Worm (Caenorhabditis elegans) whole organism, L1 larva: Measurements from ENCODE around the gene srh-35.

Experiments used
- C16A3.4 ChIP-seq: fragments of 150-350 bp; optimal IDR thresholded peaks from 2 replicates; lab custom pipeline; 2014; ENCODE audit warnings: missing biosample characterization, missing genetic modification characterization
- C34B4.2 ChIP-seq: sonication (generic microtip); optimal IDR thresholded peaks from 2 replicates; lab custom pipeline; 2017; ENCODE audit warnings: mild to moderate bottlenecking, missing genetic modification characterization, missing compliant biosample characterization
- Y116A8C.19 ChIP-seq: sonication (generic microtip); optimal IDR thresholded peaks from 2 replicates; lab custom pipeline; 2016; ENCODE audit warnings: missing compliant biosample characterization, missing genetic modification characterization, borderline replicate concordance
- ama-1 ChIP-seq: fragments of 150-350 bp; optimal IDR thresholded peaks from 2 replicates; lab custom pipeline; 2014
- blmp-1 ChIP-seq: fragments of 150-350 bp; optimal IDR thresholded peaks from 2 replicates; lab custom pipeline; 2014; ENCODE audit warnings: missing biosample characterization, missing genetic modification characterization
- ceh-63 ChIP-seq: fragments of 200-800 bp; sonication (Bioruptor generic); optimal IDR thresholded peaks from 2 replicates; lab custom pipeline; 2018; ENCODE audit warnings: mild to moderate bottlenecking, missing genetic modification characterization, missing compliant biosample characterization
- ceh-8 ChIP-seq: fragments of 200-800 bp; sonication (Bioruptor generic); optimal IDR thresholded peaks from 2 replicates; lab custom pipeline; 2018; ENCODE audit warnings: mild to moderate bottlenecking, missing genetic modification characterization, moderate library complexity, missing compliant biosample characterization
- efl-1 ChIP-seq, 4 experiments: fragments of 150-350 bp; optimal IDR thresholded peaks in 3 of 4; peaks in 1 of 4; 1 replicate in 1 of 4; 2 replicates in 3 of 4; lab custom pipeline; 2014; ENCODE audit warnings: missing biosample characterization in 2 of 4, missing genetic modification characterization in 2 of 4, missing genetic modification reagents in 2 of 4
- efl-3 ChIP-seq: fragments of 200-800 bp; sonication (Bioruptor generic); optimal IDR thresholded peaks from 2 replicates; lab custom pipeline; 2018; ENCODE audit warnings: mild to moderate bottlenecking, missing genetic modification characterization, missing compliant biosample characterization
- elt-2 ChIP-seq: sonication (generic microtip); optimal IDR thresholded peaks from 2 replicates; lab custom pipeline; 2016; ENCODE audit warnings: missing genetic modification characterization, mild to moderate bottlenecking, inconsistent platforms, missing compliant biosample characterization, missing genetic modification reagents
- elt-3 ChIP-seq, 6 experiments: fragments of 150-350 bp in 1 of 6; sonication (generic microtip); optimal IDR thresholded peaks; 2 replicates each; lab custom pipeline; 2017 to 2018; ENCODE audit warnings: missing biosample characterization in 6 of 6, missing genetic modification characterization in 6 of 6, inconsistent platforms in 1 of 6
- fos-1 ChIP-seq: fragments of 150-350 bp; optimal IDR thresholded peaks from 2 replicates; lab custom pipeline; 2014; ENCODE audit warnings: missing biosample characterization, missing genetic modification characterization
- hlh-4 ChIP-seq: sonication (generic microtip); optimal IDR thresholded peaks from 2 replicates; lab custom pipeline; 2016; ENCODE audit warnings: mild to moderate bottlenecking, missing genetic modification characterization, missing compliant biosample characterization
- irx-1 ChIP-seq: sonication (generic microtip); optimal IDR thresholded peaks from 2 replicates; lab custom pipeline; 2016; ENCODE audit warnings: missing genetic modification characterization, missing compliant biosample characterization
- isw-1 ChIP-seq: fragments of 200-800 bp; sonication (Bioruptor generic); IDR thresholded peaks from 2 replicates; pipeline ENCODE4 v1.3.6; 2022; ENCODE audit warnings: missing genetic modification characterization, missing compliant biosample characterization
- lin-13 ChIP-seq: fragments of 150-350 bp; optimal IDR thresholded peaks from 2 replicates; lab custom pipeline; 2014; ENCODE audit warnings: missing biosample characterization, missing genetic modification reagents, missing genetic modification characterization
- lin-15B ChIP-seq: fragments of 150-350 bp; sonication (generic microtip); optimal IDR thresholded peaks from 3 replicates; lab custom pipeline; 2014; ENCODE audit warnings: missing biosample characterization, missing genetic modification characterization
- lin-35 ChIP-seq, 2 experiments: fragments of 150-350 bp; optimal IDR thresholded peaks; 2 replicates each; lab custom pipeline; 2014; ENCODE audit warnings: missing biosample characterization in 2 of 2, missing genetic modification characterization in 2 of 2, missing genetic modification reagents in 2 of 2
- lsy-2 ChIP-seq, 2 experiments: fragments of 150-350 bp; optimal IDR thresholded peaks; 2 replicates each; lab custom pipeline; 2014; ENCODE audit warnings: missing biosample characterization in 2 of 2, missing genetic modification characterization in 2 of 2
- mdl-1 ChIP-seq, 2 experiments: fragments of 150-350 bp; optimal IDR thresholded peaks; 2 replicates each; lab custom pipeline; 2014 to 2017; ENCODE audit warnings: missing biosample characterization in 2 of 2, missing genetic modification characterization in 2 of 2, inconsistent platforms in 1 of 2
- mef-2 ChIP-seq: fragments of 150-350 bp; optimal IDR thresholded peaks from 2 replicates; lab custom pipeline; 2014; ENCODE audit warnings: missing biosample characterization, missing genetic modification characterization
- mep-1 ChIP-seq: fragments of 150-350 bp; optimal IDR thresholded peaks from 2 replicates; lab custom pipeline; 2014; ENCODE audit warnings: missing biosample characterization, missing genetic modification characterization
- nhr-12 ChIP-seq: sonication (generic microtip); optimal IDR thresholded peaks from 2 replicates; lab custom pipeline; 2017; ENCODE audit warnings: missing biosample characterization, missing genetic modification characterization
- nhr-19 ChIP-seq: fragments of 200-800 bp; sonication (Bioruptor generic); conservative IDR thresholded peaks from 2 replicates; pipeline ENCODE4 v1.3.6; 2022; ENCODE audit warnings: missing genetic modification characterization, missing compliant biosample characterization
- nhr-20 ChIP-seq: sonication (generic microtip); optimal IDR thresholded peaks from 2 replicates; lab custom pipeline; 2016; ENCODE audit warnings: mild to moderate bottlenecking, missing genetic modification characterization, missing compliant biosample characterization
- nhr-237 ChIP-seq: fragments of 150-350 bp; optimal IDR thresholded peaks from 2 replicates; lab custom pipeline; 2014; ENCODE audit warnings: missing biosample characterization, missing genetic modification characterization
- nhr-71 ChIP-seq: sonication (generic microtip); optimal IDR thresholded peaks from 2 replicates; lab custom pipeline; 2016; ENCODE audit warnings: mild to moderate bottlenecking, missing genetic modification characterization, moderate library complexity, missing compliant biosample characterization
- nhr-84 ChIP-seq: sonication (generic microtip); optimal IDR thresholded peaks from 2 replicates; lab custom pipeline; 2017; ENCODE audit warnings: missing biosample characterization, missing genetic modification characterization
- nhr-85 ChIP-seq: sonication (generic microtip); peaks from one replicate; lab custom pipeline; 2016; ENCODE audit warnings: missing genetic modification characterization, inconsistent platforms, missing compliant biosample characterization
- nhr-90 ChIP-seq: sonication (generic microtip); optimal IDR thresholded peaks from 2 replicates; lab custom pipeline; 2016; ENCODE audit warnings: mild to moderate bottlenecking, missing genetic modification characterization, missing compliant biosample characterization; ENCODE audit not compliant: poor library complexity
- pqm-1 ChIP-seq: sonication (generic microtip); optimal IDR thresholded peaks from 3 replicates; lab custom pipeline; 2017; ENCODE audit warnings: missing biosample characterization, missing genetic modification characterization
- rnt-1 ChIP-seq: sonication (generic microtip); optimal IDR thresholded peaks from 2 replicates; lab custom pipeline; 2016; ENCODE audit warnings: mild to moderate bottlenecking, missing genetic modification characterization, moderate library complexity, missing compliant biosample characterization
- snu-23 ChIP-seq: sonication (generic microtip); optimal IDR thresholded peaks from 2 replicates; lab custom pipeline; 2016; ENCODE audit warnings: missing genetic modification characterization, missing compliant biosample characterization
- swsn-7 ChIP-seq: sonication (generic microtip); optimal IDR thresholded peaks from 2 replicates; lab custom pipeline; 2016; ENCODE audit warnings: missing genetic modification characterization, missing compliant biosample characterization
- unc-130 ChIP-seq: fragments of 150-350 bp; optimal IDR thresholded peaks from 2 replicates; lab custom pipeline; 2017; ENCODE audit warnings: missing biosample characterization, missing genetic modification characterization, inconsistent platforms
- unc-86 ChIP-seq: sonication (generic microtip); optimal IDR thresholded peaks from 2 replicates; lab custom pipeline; 2016; ENCODE audit warnings: missing genetic modification characterization, missing compliant biosample characterization
- unc-98 ChIP-seq: fragments of 200-800 bp; sonication (Bioruptor generic); IDR thresholded peaks from 2 replicates; pipeline ENCODE4 v1.3.6; 2022; ENCODE audit warnings: missing genetic modification characterization, missing compliant biosample characterization
- zag-1 ChIP-seq: fragments of 150-350 bp; optimal IDR thresholded peaks from 2 replicates; lab custom pipeline; 2014; ENCODE audit warnings: missing biosample characterization, missing genetic modification characterization
- zip-4 ChIP-seq: fragments of 200-800 bp; sonication (Bioruptor generic); optimal IDR thresholded peaks from 2 replicates; lab custom pipeline; 2018; ENCODE audit warnings: mild to moderate bottlenecking, missing genetic modification characterization, moderate library complexity, missing compliant biosample characterization

srh-35 gene

ce11 chrV:464800-465199 lies 15.8 kb upstream of the srh-35 start, which contains the start of gene nhr-201:
Gene nhr-201, plus strand, starts transcription at chrV:464828.
- no peak for TF ChIP-seq mdl-1 (tag; optimal IDR thresholded peaks at IDR 0.05; lab: Kevin White, UChicago)
- no peak for TF ChIP-seq efl-3 (GFP tag; lab: Kevin White, UChicago)
- no peak for TF ChIP-seq rnt-1 (tag; lab: Kevin White, UChicago)
- TF ChIP-seq Y116A8C.19 (tag; lab: Kevin White, UChicago) = no peak
- TF ChIP-seq elt-3 (tag; optimal IDR thresholded peaks at IDR 0.05; lab: Kevin White, UChicago) = no peak
- peak; percentile 10 for TF ChIP-seq nhr-71 (tag; lab: Kevin White, UChicago)
- no peak for TF ChIP-seq efl-1 (optimal IDR thresholded peaks at IDR 0.05; lab: Kevin White, UChicago)
- TF ChIP-seq efl-1 (GFP tag; optimal IDR thresholded peaks at IDR 0.05 in 1 of 2; lab: Kevin White, UChicago) = peak in 1 of 2 experiments; percentile 84
- no peak for TF ChIP-seq unc-130
- TF ChIP-seq ama-1 (lab: Kevin White, UChicago) = no peak
- TF ChIP-seq lin-15B = no peak
- TF ChIP-seq nhr-20 (tag; lab: Kevin White, UChicago) = peak; percentile 85
- TF ChIP-seq elt-2 = peak; percentile 19

DNA sequence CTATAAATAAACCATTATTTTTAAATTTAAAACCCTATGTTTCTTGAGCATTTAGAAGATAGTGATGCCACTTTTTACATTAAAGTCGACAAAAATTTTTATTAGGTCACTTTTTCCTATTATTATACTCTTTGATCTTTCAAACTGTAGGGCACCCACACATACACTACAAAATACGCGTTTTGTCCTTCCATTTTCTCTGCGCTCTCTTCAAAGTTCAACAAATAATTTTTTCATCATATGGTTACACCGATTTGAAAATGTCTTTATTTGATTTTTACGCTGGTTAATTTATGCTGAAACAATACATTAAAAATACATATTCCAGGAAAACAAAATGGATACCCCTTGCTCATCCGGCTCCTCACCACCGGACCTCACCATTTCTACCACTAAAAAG lies 13.2 kb upstream of the srh-35 start, which contains the start of gene nhr-202:
Gene nhr-202, plus strand, starts transcription at position 326 of the 400 bp plus-strand sequence.
- no peak for TF ChIP-seq efl-1 (optimal IDR thresholded peaks at IDR 0.05; lab: Kevin White, UChicago)
- peak in 1 of 2 experiments; percentile 8 for TF ChIP-seq efl-1 (GFP tag; optimal IDR thresholded peaks at IDR 0.05 in 1 of 2; lab: Kevin White, UChicago)
- TF ChIP-seq C34B4.2 = no peak
- peak; percentile 66 for TF ChIP-seq nhr-20 (tag; lab: Kevin White, UChicago)
- peak; percentile 29 for TF ChIP-seq snu-23 (GFP tag; lab: Kevin White, UChicago)
- peak; percentile 70 for TF ChIP-seq nhr-85
- TF ChIP-seq mep-1 (tag; lab: Kevin White, UChicago) = peak; percentile 25
- TF ChIP-seq elt-2 = peak; percentile 24
- peak; percentile 39 for TF ChIP-seq nhr-71 (tag; lab: Kevin White, UChicago)
- no peak for TF ChIP-seq fos-1 (tag; lab: Kevin White, UChicago)
- TF ChIP-seq zip-4 (GFP tag; lab: Kevin White, UChicago) = no peak
- peak in 1 of 2 experiments; percentile 5 for TF ChIP-seq lsy-2 (tag; optimal IDR thresholded peaks at IDR 0.05; lab: Kevin White, UChicago)
- TF ChIP-seq lin-35 (GFP tag; optimal IDR thresholded peaks at IDR 0.05; lab: Kevin White, UChicago) = peak in 1 of 2 experiments; percentile 11

- TF ChIP-seq isw-1 (GFP tag; lab: Robert Waterston, UW) (no peak), hlh-4 (tag; lab: Kevin White, UChicago) (no peak), nhr-237 (tag; lab: Kevin White, UChicago) (no peak), lin-35 (GFP tag; optimal IDR thresholded peaks at IDR 0.05; lab: Kevin White, UChicago) (peak in 1 of 2 experiments; percentile 39), nhr-90 (peak; percentile 4), nhr-71 (tag; lab: Kevin White, UChicago) (peak; percentile 43), zag-1 (tag; lab: Kevin White, UChicago) (no peak), C16A3.4 (tag; lab: Kevin White, UChicago) (no peak), nhr-20 (tag; lab: Kevin White, UChicago) (peak; percentile 48), lin-13 (GFP tag; lab: Kevin White, UChicago) (no peak), unc-98 (GFP tag; lab: Robert Waterston, UW) (no peak), mef-2 (tag; lab: Kevin White, UChicago) (no peak), elt-2 (peak; percentile 83)
Measured at ce11 chrV:459464-459863, 10.4 kb upstream of the srh-35 start, which contains the start of gene nhr-203. Gene nhr-203, plus strand, starts transcription at chrV:459795.

- TF ChIP-seq nhr-12 (tag; lab: Kevin White, UChicago) (no peak), unc-86 (tag; lab: Kevin White, UChicago) (no peak), ceh-8 (GFP tag; lab: Kevin White, UChicago) (no peak), nhr-84 (tag; lab: Kevin White, UChicago) (no peak), mdl-1 (tag; optimal IDR thresholded peaks at IDR 0.05; lab: Kevin White, UChicago) (no peak), pqm-1 (tag; lab: Kevin White, UChicago) (no peak), zag-1 (tag; lab: Kevin White, UChicago) (no peak), ceh-63 (GFP tag; lab: Kevin White, UChicago) (no peak), irx-1 (no peak), nhr-19 (GFP tag; lab: Robert Waterston, UW) (no peak), lsy-2 (tag; optimal IDR thresholded peaks at IDR 0.05; lab: Kevin White, UChicago) (no peak), blmp-1 (no peak), swsn-7 (tag; lab: Kevin White, UChicago) (no peak)
Measured at ce11 chrV:457839-458238, 8.8 kb upstream of the srh-35 start.
